Fruit fly (Drosophila melanogaster): ENCODE results near the gene CG17219.

The CG17219 gene

dm6 chr2L:3058772-3059623, 29.9 kb downstream of the CG17219 start (continued):
- TF ChIP-seq dpn (GFP tag; optimal IDR thresholded peaks at IDR 0.05) (peak in 1 of 2 experiments; percentile 23), Oaz (GFP tag; IDR thresholded peaks at IDR 0.05) (no peak), CG2875 (GFP tag; optimal IDR thresholded peaks at IDR 0.05) (no peak), CG10274 (GFP tag; optimal IDR thresholded peaks at IDR 0.05) (no peak), CG1529 (GFP tag; optimal IDR thresholded peaks at IDR 0.05) (no peak), HLH4C (GFP tag; IDR thresholded peaks at IDR 0.05; ENCODE audit: partially characterized antibody) (no peak), gce (GFP tag; IDR thresholded peaks at IDR 0.05) (no peak), CG31365 (tag; optimal IDR thresholded peaks at IDR 0.05) (no peak), CG7357 (GFP tag; IDR thresholded peaks at IDR 0.05) (no peak), danr (GFP tag; IDR thresholded peaks at IDR 0.05) (no peak), CG7839 (tag; optimal IDR thresholded peaks at IDR 0.05) (no peak), CG12104 (GFP tag; optimal IDR thresholded peaks at IDR 0.05) (no peak), CG15011 (GFP tag; optimal IDR thresholded peaks at IDR 0.05) (no peak), B-H2 (GFP tag; optimal IDR thresholded peaks at IDR 0.05) (no peak), Atf-2 (GFP tag; optimal IDR thresholded peaks at IDR 0.05) (no peak), CG17912 (GFP tag; optimal IDR thresholded peaks at IDR 0.05) (no peak), pan (optimal IDR thresholded peaks at IDR 0.05) (no peak), pan (GFP tag; optimal IDR thresholded peaks at IDR 0.05 in 1 of 2, IDR thresholded peaks at IDR 0.05 in 1 of 2) (no peak), hkb (optimal IDR thresholded peaks at IDR 0.05) (peak; percentile 100), hkb (GFP tag; IDR thresholded peaks at IDR 0.05) (no peak; the same call in 1 of the 2 replicates), ham (GFP tag; IDR thresholded peaks at IDR 0.05) (no peak), Sox100B (GFP tag; optimal IDR thresholded peaks at IDR 0.05) (no peak), Dad (GFP tag; optimal IDR thresholded peaks at IDR 0.05) (no peak), CG14860 (GFP tag; IDR thresholded peaks at IDR 0.05; ENCODE audit: partially characterized antibody) (no peak), pzg (GFP tag; optimal IDR thresholded peaks at IDR 0.05) (no peak), Camta (GFP tag; optimal IDR thresholded peaks at IDR 0.05) (peak; percentile 22), Ada2b (GFP tag; IDR thresholded peaks at IDR 0.05) (peak; percentile 31; the same call in 1 of the 2 replicates), br (optimal IDR thresholded peaks at IDR 0.05) (no peak), Myb (GFP tag; optimal IDR thresholded peaks at IDR 0.05) (peak; percentile 61), tup (GFP tag; optimal IDR thresholded peaks at IDR 0.05) (no peak), CG1647 (GFP tag; optimal IDR thresholded peaks at IDR 0.05) (no peak), CG8765 (GFP tag; IDR thresholded peaks at IDR 0.05) (no peak), scrt (GFP tag; optimal IDR thresholded peaks at IDR 0.05) (no peak), cato (GFP tag; optimal IDR thresholded peaks at IDR 0.05; ENCODE audit: borderline replicate concordance) (no peak), twi (tag; optimal IDR thresholded peaks at IDR 0.05) (no peak), p53 (GFP tag; optimal IDR thresholded peaks at IDR 0.05) (no peak), CG2889 (GFP tag; IDR thresholded peaks at IDR 0.05) (no peak), Hr39 (optimal IDR thresholded peaks at IDR 0.05) (no peak), CG33557 (GFP tag; optimal IDR thresholded peaks at IDR 0.05) (no peak), Hey (tag; optimal IDR thresholded peaks at IDR 0.05) (no peak), CG18599 (GFP tag; optimal IDR thresholded peaks at IDR 0.05) (peak; percentile 51), chn (GFP tag; optimal IDR thresholded peaks at IDR 0.05) (peak; percentile 37), kay (GFP tag; optimal IDR thresholded peaks at IDR 0.05) (no peak), B-H1 (GFP tag; IDR thresholded peaks at IDR 0.05) (no peak), Doc2 (GFP tag; IDR thresholded peaks at IDR 0.05) (no peak), CG1602 (GFP tag; optimal IDR thresholded peaks at IDR 0.05) (no peak), h (optimal IDR thresholded peaks at IDR 0.05) (no peak), CG18476 (GFP tag; optimal IDR thresholded peaks at IDR 0.05) (peak; percentile 94), CG1233 (GFP tag; optimal IDR thresholded peaks at IDR 0.05) (no peak), odd (GFP tag; optimal IDR thresholded peaks at IDR 0.05) (no peak), mld (GFP tag; IDR thresholded peaks at IDR 0.05; ENCODE audit: partially characterized antibody) (no peak), Ptx1 (GFP tag; IDR thresholded peaks at IDR 0.05) (peak; percentile 62)

Measured in whole organism, embryonic.